Worm (Caenorhabditis elegans) whole organism, L3 larva: Measurements from ENCODE around the gene sph-1.

ENCODE experiments used
- ceh-82 ChIP-seq: fragments of 150-350 bp; optimal IDR thresholded peaks from 2 replicates; lab custom pipeline; 2014; ENCODE audit warnings: missing biosample characterization, missing genetic modification characterization
- elt-2 ChIP-seq: sonication (generic microtip); optimal IDR thresholded peaks from 2 replicates; lab custom pipeline; 2016; ENCODE audit warnings: missing genetic modification reagents, mild to moderate bottlenecking, missing genetic modification characterization, missing compliant biosample characterization
- nhr-12 ChIP-seq: fragments of 150-350 bp; optimal IDR thresholded peaks from 2 replicates; lab custom pipeline; 2014; ENCODE audit warnings: missing biosample characterization, missing genetic modification characterization
- sea-2 ChIP-seq: fragments of 150-350 bp; sonication (generic microtip); optimal IDR thresholded peaks from 4 replicates; lab custom pipeline; 2014; ENCODE audit warnings: missing biosample characterization, missing genetic modification reagents, missing genetic modification characterization
- snpc-4 ChIP-seq: fragments of 150-350 bp; optimal IDR thresholded peaks from 2 replicates; lab custom pipeline; 2014; ENCODE audit warnings: missing biosample characterization, missing genetic modification characterization

DNA sequence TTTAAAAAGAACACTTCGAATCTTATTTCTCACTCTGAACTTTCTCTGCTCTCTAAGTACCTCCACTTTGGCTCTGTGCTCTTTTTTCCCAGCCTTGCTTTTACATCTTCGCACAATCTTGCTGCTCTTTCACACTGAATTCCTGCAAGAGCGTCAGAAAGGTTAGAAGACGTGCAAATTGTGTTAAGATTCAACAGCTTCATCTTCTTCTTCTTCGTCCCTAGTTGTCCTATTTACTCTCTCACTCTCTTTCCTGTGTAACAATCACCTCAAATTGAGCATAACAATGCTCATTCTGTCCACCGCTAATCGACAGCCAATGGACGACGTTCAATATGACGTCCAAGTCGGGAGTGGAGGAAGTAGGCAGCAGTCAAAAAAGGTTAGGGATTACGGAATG is 48.0 kb upstream of the sph-1 start:
- TF ChIP-seq sea-2 (GFP tag; lab: Kevin White, UChicago) (no peak), nhr-12 (tag; lab: Kevin White, UChicago) (no peak), snpc-4 (no peak), ceh-82 (tag; lab: Kevin White, UChicago) (no peak), elt-2 (tag; lab: Kevin White, UChicago) (no peak)
